Worm (Caenorhabditis elegans): ENCODE results near the gene F33D4.4.

DNA sequence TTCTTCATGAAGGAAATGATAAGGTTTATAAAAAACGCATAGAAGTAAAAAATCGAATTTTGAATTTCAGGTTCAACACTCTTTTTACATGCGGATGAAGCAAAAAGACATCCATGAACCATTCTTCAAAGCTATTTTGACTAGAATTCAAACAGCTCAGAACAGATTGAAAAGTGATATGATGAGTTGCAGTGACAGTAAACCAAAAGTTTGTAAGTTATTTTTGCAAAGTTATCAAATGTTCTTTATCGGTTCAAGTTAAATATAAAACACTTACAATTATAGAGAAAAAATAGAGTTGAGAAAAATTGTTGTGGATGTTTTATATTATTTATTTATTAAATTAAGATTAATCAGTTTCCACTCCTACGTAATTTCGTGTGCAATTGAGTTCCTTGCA lies 14.3 kb downstream of the F33D4.4 start:
- TF ChIP-seq ZK546.5 (tag; optimal IDR thresholded peaks at IDR 0.05) (no peak), ceh-16 (tag; optimal IDR thresholded peaks at IDR 0.05) (no peak), nhr-28 (tag; optimal IDR thresholded peaks at IDR 0.05) (no peak), elt-1 (tag; optimal IDR thresholded peaks at IDR 0.05) (no peak), R02D3.7 (tag; optimal IDR thresholded peaks at IDR 0.05) (no peak), nhr-12 (tag; optimal IDR thresholded peaks at IDR 0.05) (no peak), fos-1 (tag; optimal IDR thresholded peaks at IDR 0.05) (no peak), elt-2 (tag; optimal IDR thresholded peaks at IDR 0.05) (no peak), nhr-11 (tag; optimal IDR thresholded peaks at IDR 0.05) (no peak), egl-5 (tag; optimal IDR thresholded peaks at IDR 0.05) (no peak), sea-2 (GFP tag; optimal IDR thresholded peaks at IDR 0.05) (no peak), lin-15B (tag; optimal IDR thresholded peaks at IDR 0.05) (no peak)

Data from whole organism, L3 larva.